Fruit fly (Drosophila melanogaster) whole organism, embryonic: ENCODE measurements around the gene ssh.

Experiments used
- B-H2 ChIP-seq: fragments of 200-800 bp; sonication (Bioruptor generic); optimal IDR thresholded peaks from 2 replicates; lab custom pipeline; 2018; ENCODE audit warnings: missing biosample characterization, mild to moderate bottlenecking, missing genetic modification characterization
- Blimp-1 ChIP-seq: fragments of 200-800 bp; sonication (Bioruptor generic); optimal IDR thresholded peaks from 3 replicates; lab custom pipeline; 2018; ENCODE audit warnings: missing biosample characterization, missing genetic modification characterization, mild to moderate bottlenecking, moderate library complexity, missing genetic modification reagents
- CG1024 ChIP-seq: fragments of 200-800 bp; sonication (Bioruptor generic); IDR thresholded peaks from 2 replicates; pipeline ENCODE4 v1.3.6; 2022; ENCODE audit warnings: missing biosample characterization, missing genetic modification characterization
- CG10979 ChIP-seq: fragments of 200-800 bp; sonication (Bioruptor generic); optimal IDR thresholded peaks from 2 replicates; lab custom pipeline; 2018; ENCODE audit warnings: missing biosample characterization, mild to moderate bottlenecking, missing genetic modification characterization, moderate library complexity
- CG11456 ChIP-seq: fragments of 200-800 bp; sonication (Bioruptor generic); IDR thresholded peaks from 3 replicates; pipeline ENCODE4 v1.3.6; 2022; ENCODE audit warnings: missing biosample characterization, missing genetic modification characterization
- CG12219 ChIP-seq: fragments of 200-800 bp; sonication (Bioruptor generic); optimal IDR thresholded peaks from 3 replicates; lab custom pipeline; 2018; ENCODE audit warnings: missing biosample characterization, mild to moderate bottlenecking, missing genetic modification characterization
- CG12236 ChIP-seq: fragments of 200-800 bp; sonication (Bioruptor generic); optimal IDR thresholded peaks from 2 replicates; lab custom pipeline; 2016; ENCODE audit warnings: missing biosample characterization, missing genetic modification characterization
- CG12942 ChIP-seq: fragments of 200-800 bp; sonication (Bioruptor generic); optimal IDR thresholded peaks from 3 replicates; lab custom pipeline; 2016; ENCODE audit warnings: missing biosample characterization, missing genetic modification characterization
- CG14965 ChIP-seq: fragments of 200-800 bp; sonication (Bioruptor generic); optimal IDR thresholded peaks from 2 replicates; lab custom pipeline; 2016; ENCODE audit warnings: missing biosample characterization, missing genetic modification characterization, borderline replicate concordance
- CG17829 ChIP-seq: fragments of 200-800 bp; optimal IDR thresholded peaks from 2 replicates; lab custom pipeline; 2019; ENCODE audit warnings: missing biosample characterization, mild to moderate bottlenecking, missing genetic modification characterization, moderate library complexity
- CG1792 ChIP-seq: fragments of 200-800 bp; sonication (Bioruptor generic); optimal IDR thresholded peaks from 2 replicates; lab custom pipeline; 2016; ENCODE audit warnings: missing biosample characterization, missing genetic modification characterization
- CG18599 ChIP-seq: fragments of 200-800 bp; sonication (Bioruptor generic); optimal IDR thresholded peaks from 3 replicates; lab custom pipeline; 2017; ENCODE audit warnings: missing biosample characterization, missing genetic modification characterization, mild to moderate bottlenecking, moderate library complexity, missing genetic modification reagents
- CG2116 ChIP-seq: fragments of 200-800 bp; sonication (Bioruptor generic); optimal IDR thresholded peaks from 3 replicates; lab custom pipeline; 2018; ENCODE audit warnings: missing biosample characterization, mild to moderate bottlenecking, missing genetic modification characterization
- CG34224 ChIP-seq: fragments of 200-800 bp; sonication (Bioruptor generic); IDR thresholded peaks from 3 replicates; pipeline ENCODE4 v1.3.6; 2022; ENCODE audit warnings: missing biosample characterization, missing genetic modification characterization; ENCODE audit not compliant: partially characterized antibody
- CG7271 ChIP-seq: fragments of 200-800 bp; sonication (Bioruptor generic); optimal IDR thresholded peaks from 2 replicates; lab custom pipeline; 2018; ENCODE audit warnings: missing biosample characterization, mild to moderate bottlenecking, missing genetic modification characterization, moderate library complexity
- CG7556 ChIP-seq: fragments of 200-800 bp; sonication (Bioruptor generic); optimal IDR thresholded peaks from 2 replicates; lab custom pipeline; 2017; ENCODE audit warnings: missing biosample characterization, mild to moderate bottlenecking, missing genetic modification characterization
- CG8359 ChIP-seq: fragments of 200-800 bp; sonication (Bioruptor generic); optimal IDR thresholded peaks from 2 replicates; lab custom pipeline; 2017; ENCODE audit warnings: missing biosample characterization, mild to moderate bottlenecking, missing genetic modification characterization, borderline replicate concordance
- D19A ChIP-seq: fragments of 200-800 bp; optimal IDR thresholded peaks from 3 replicates; lab custom pipeline; 2019; ENCODE audit warnings: missing biosample characterization, mild to moderate bottlenecking, missing genetic modification characterization, moderate library complexity
- D19B ChIP-seq: fragments of 200-800 bp; sonication (Bioruptor generic); optimal IDR thresholded peaks from 2 replicates; lab custom pipeline; 2017; ENCODE audit warnings: missing biosample characterization, mild to moderate bottlenecking, missing genetic modification characterization
- Dp ChIP-seq: fragments of 200-800 bp; sonication (Bioruptor generic); optimal IDR thresholded peaks from 2 replicates; lab custom pipeline; 2018; ENCODE audit warnings: missing biosample characterization, mild to moderate bottlenecking, missing genetic modification characterization, moderate library complexity
- Drgx ChIP-seq: fragments of 200-800 bp; sonication (Bioruptor generic); IDR thresholded peaks from 2 replicates; pipeline ENCODE4 v1.3.6; 2022; ENCODE audit warnings: missing biosample characterization, missing genetic modification characterization
- Ets65A ChIP-seq: fragments of 200-800 bp; sonication (Bioruptor generic); peaks from one replicate; lab custom pipeline; 2016; ENCODE audit warnings: missing biosample characterization, missing genetic modification characterization
- Hr3 ChIP-seq: fragments of 200-800 bp; sonication (Bioruptor generic); optimal IDR thresholded peaks from 3 replicates; lab custom pipeline; 2016; ENCODE audit warnings: missing biosample characterization, missing genetic modification characterization
- Ptx1 ChIP-seq: fragments of 200-800 bp; sonication (Bioruptor generic); IDR thresholded peaks from 2 replicates; pipeline ENCODE4 v1.3.6; 2022; ENCODE audit warnings: missing biosample characterization, missing genetic modification characterization
- bsh ChIP-seq, 2 experiments: fragments of 200-800 bp; sonication (Bioruptor generic); optimal IDR thresholded peaks; 2 replicates each; lab custom pipeline; 2017 to 2018; ENCODE audit warnings: mild to moderate bottlenecking in 2 of 2, missing biosample characterization in 2 of 2, missing genetic modification characterization in 2 of 2, moderate library complexity in 1 of 2
- cwo ChIP-seq: fragments of 200-800 bp; sonication (Bioruptor generic); optimal IDR thresholded peaks from 3 replicates; lab custom pipeline; 2017; ENCODE audit warnings: missing biosample characterization, missing genetic modification characterization, mild to moderate bottlenecking, moderate library complexity, missing genetic modification reagents
- fru ChIP-seq: fragments of >200 bp; optimal IDR thresholded peaks from 2 replicates; lab custom pipeline; 2017
- lilli ChIP-seq: fragments of 200-800 bp; sonication (Bioruptor generic); optimal IDR thresholded peaks from 3 replicates; lab custom pipeline; 2016; ENCODE audit warnings: missing biosample characterization, missing genetic modification characterization
- pho ChIP-seq: fragments of 200-800 bp; sonication (Bioruptor generic); optimal IDR thresholded peaks from 2 replicates; lab custom pipeline; 2016; ENCODE audit warnings: missing biosample characterization, missing genetic modification characterization
- row ChIP-seq: fragments of 200-800 bp; sonication (Bioruptor generic); IDR thresholded peaks from 3 replicates; pipeline ENCODE4 v1.3.6; 2022; ENCODE audit warnings: missing biosample characterization, missing genetic modification characterization
- sens ChIP-seq: fragments of 200-800 bp; sonication (Bioruptor generic); peaks from one replicate; lab custom pipeline; 2016; ENCODE audit warnings: missing biosample characterization, missing genetic modification characterization
- shn ChIP-seq: fragments of 200-800 bp; sonication (Bioruptor generic); optimal IDR thresholded peaks from 3 replicates; lab custom pipeline; 2016; ENCODE audit warnings: missing biosample characterization, missing genetic modification characterization

ssh gene

dm6 chr3R:24974762-24975432 is 30.1 kb upstream of the ssh start (continued):
- TF ChIP-seq CG10979 (tag; lab: Kevin White, UChicago) (peak; percentile 13), CG7556 (GFP tag; lab: Kevin White, UChicago) (no peak), Drgx (GFP tag; lab: Robert Waterston, UW) (peak; percentile 91), bsh (GFP tag; optimal IDR thresholded peaks at IDR 0.05; lab: Kevin White, UChicago) (peak in 1 of 2 experiments; percentile 92)

- TF ChIP-seq CG14965 (GFP tag; lab: Kevin White, UChicago): no peak
- peak in 1 of 2 experiments; percentile 56 for TF ChIP-seq bsh (GFP tag; optimal IDR thresholded peaks at IDR 0.05; lab: Kevin White, UChicago)
- TF ChIP-seq Ets65A (GFP tag; lab: Kevin White, UChicago): peak; percentile 73
Observed at dm6 chr3R:24970323-24971067, 25.7 kb upstream of the ssh start.

dm6 chr3R:24968888-24969287 is 24.1 kb upstream of the ssh start:
- TF ChIP-seq Hr3 (GFP tag; lab: Kevin White, UChicago): no peak
- no peak for TF ChIP-seq CG1792 (GFP tag; lab: Kevin White, UChicago)
- no peak for TF ChIP-seq Dp (GFP tag; lab: Kevin White, UChicago)
- no peak for TF ChIP-seq CG17829 (tag; lab: Kevin White, UChicago)
- TF ChIP-seq CG8359 (GFP tag; lab: Kevin White, UChicago): no peak
- no peak for TF ChIP-seq fru (lab: Kevin White, UChicago)
- TF ChIP-seq CG11456 (GFP tag; lab: Robert Waterston, UW): no peak
- no peak for TF ChIP-seq pho (GFP tag; lab: Kevin White, UChicago)
- no peak for TF ChIP-seq CG12942 (GFP tag; lab: Kevin White, UChicago)
- TF ChIP-seq cwo (GFP tag; lab: Kevin White, UChicago): no peak
- TF ChIP-seq B-H2 (GFP tag; lab: Kevin White, UChicago): no peak
- no peak for TF ChIP-seq Ptx1 (GFP tag; lab: Robert Waterston, UW)
- TF ChIP-seq D19B: no peak
- no peak for TF ChIP-seq CG12219 (GFP tag; lab: Kevin White, UChicago)
- TF ChIP-seq CG1024 (GFP tag; lab: Robert Waterston, UW): no peak
- TF ChIP-seq CG7271 (tag; lab: Kevin White, UChicago): no peak
- no peak for TF ChIP-seq CG18599

- TF ChIP-seq Blimp-1 (GFP tag; lab: Kevin White, UChicago): peak; percentile 96
- no peak for TF ChIP-seq B-H2 (GFP tag; lab: Kevin White, UChicago)
Observed at dm6 chr3R:24968015-24968414, 23.3 kb upstream of the ssh start.

- TF ChIP-seq lilli (GFP tag; lab: Kevin White, UChicago) (no peak), D19A (tag; lab: Kevin White, UChicago) (peak; percentile 12)
Observed at dm6 chr3R:24966578-24966977, 21.8 kb upstream of the ssh start.

- no peak for TF ChIP-seq CG34224 (GFP tag; lab: Robert Waterston, UW)
- TF ChIP-seq CG2116 (GFP tag; lab: Kevin White, UChicago): no peak
- peak; percentile 28 for TF ChIP-seq sens (GFP tag; lab: Kevin White, UChicago)
- no peak for TF ChIP-seq shn (GFP tag; lab: Kevin White, UChicago)
- TF ChIP-seq CG12236: no peak
- no peak for TF ChIP-seq row
- no peak for TF ChIP-seq CG12942 (GFP tag; lab: Kevin White, UChicago)
Observed at dm6 chr3R:24965403-24965802, 20.6 kb upstream of the ssh start.
